Fruit fly (Drosophila melanogaster) whole organism: Measurements from ENCODE around the gene Zw.

ENCODE experiments used
- CG8478 ChIP-seq: fragments of >200 bp; optimal IDR thresholded peaks from 2 replicates; lab custom pipeline; 2018; ENCODE audit warnings: inconsistent platforms
- Dll ChIP-seq: fragments of >200 bp; optimal IDR thresholded peaks from 2 replicates; lab custom pipeline; 2017
- pan ChIP-seq: fragments of >200 bp; optimal IDR thresholded peaks from 2 replicates; lab custom pipeline; 2017
- psq ChIP-seq: fragments of >200 bp; optimal IDR thresholded peaks from 2 replicates; lab custom pipeline; 2017
- usp ChIP-seq: fragments of >200 bp; optimal IDR thresholded peaks from 2 replicates; lab custom pipeline; 2017; ENCODE audit warnings: missing biosample characterization, missing genetic modification characterization, mixed read lengths

- TF ChIP-seq pan (no peak), Dll (lab: Kevin White, UChicago) (no peak), CG8478 (lab: Kevin White, UChicago) (no peak), usp (no peak), psq (lab: Kevin White, UChicago) (no peak)
Measured at dm6 chrX:19717988-19718973, 51.2 kb downstream of the Zw start, which contains the start of gene CG12531.
